Worm (Caenorhabditis elegans): Measurements from ENCODE around the gene svh-2.

svh-2 gene

ce11 chrX:6593178-6593786 is 40.2 kb downstream of the svh-2 start (continued):
- peak; percentile 85 for TF ChIP-seq pat-9 (tag; optimal IDR thresholded peaks at IDR 0.05)
- TF ChIP-seq tbx-7 (tag; optimal IDR thresholded peaks at IDR 0.05): peak; percentile 31
- peak; percentile 79 for TF ChIP-seq tbx-2 (tag; optimal IDR thresholded peaks at IDR 0.05)
- peak; percentile 49 for TF ChIP-seq odd-2 (tag; optimal IDR thresholded peaks at IDR 0.05)
- TF ChIP-seq npax-4 (tag; optimal IDR thresholded peaks at IDR 0.05): peak; percentile 77
- peak; percentile 77 for TF ChIP-seq hlh-15 (tag; optimal IDR thresholded peaks at IDR 0.05)
- TF ChIP-seq madf-2 (tag; optimal IDR thresholded peaks at IDR 0.05): peak; percentile 85
- peak; percentile 58 for TF ChIP-seq pag-3 (tag; optimal IDR thresholded peaks at IDR 0.05; ENCODE audit: borderline replicate concordance)
- peak; percentile 25 for TF ChIP-seq hlh-30 (tag; optimal IDR thresholded peaks at IDR 0.05; ENCODE audit: insufficient read depth)
- peak; percentile 66 for TF ChIP-seq dve-1 (tag; optimal IDR thresholded peaks at IDR 0.05)
- TF ChIP-seq ztf-16 (tag; optimal IDR thresholded peaks at IDR 0.05): peak; percentile 77
- peak; percentile 73 for TF ChIP-seq K09A11.1 (tag; optimal IDR thresholded peaks at IDR 0.05; ENCODE audit: insufficient read depth)
- TF ChIP-seq fkh-10 (GFP tag; optimal IDR thresholded peaks at IDR 0.05): peak; percentile 81
- TF ChIP-seq nhr-232 (tag; optimal IDR thresholded peaks at IDR 0.05): peak; percentile 86
- peak; percentile 87 for TF ChIP-seq ttx-3 (tag; optimal IDR thresholded peaks at IDR 0.05)
- TF ChIP-seq zip-5 (tag; optimal IDR thresholded peaks at IDR 0.05): peak; percentile 60
- peak; percentile 93 for TF ChIP-seq elt-2 (tag; optimal IDR thresholded peaks at IDR 0.05)

ce11 chrX:6597089-6597488 is 44.0 kb downstream of the svh-2 start, which contains the start of gene ttr-6:
Gene ttr-6, minus strand, starts transcription at chrX:6597121.
- no peak for TF ChIP-seq mec-3 (tag; optimal IDR thresholded peaks at IDR 0.05; ENCODE audit: borderline replicate concordance)
- TF ChIP-seq hlh-30 (tag; optimal IDR thresholded peaks at IDR 0.05; ENCODE audit: insufficient read depth): no peak
- TF ChIP-seq ceh-2 (tag; optimal IDR thresholded peaks at IDR 0.05): no peak
- TF ChIP-seq elt-2 (tag; optimal IDR thresholded peaks at IDR 0.05): no peak
- TF ChIP-seq unc-86 (tag; optimal IDR thresholded peaks at IDR 0.05): no peak
- TF ChIP-seq fkh-6 (tag; optimal IDR thresholded peaks at IDR 0.05): no peak
- TF ChIP-seq unc-55 (GFP tag; optimal IDR thresholded peaks at IDR 0.05): peak; percentile 47
- TF ChIP-seq elt-4 (tag; optimal IDR thresholded peaks at IDR 0.05): no peak
- peak; percentile 8 for TF ChIP-seq hlh-8 (tag; optimal IDR thresholded peaks at IDR 0.05)
- TF ChIP-seq pag-3 (tag; optimal IDR thresholded peaks at IDR 0.05; ENCODE audit: borderline replicate concordance): no peak
- TF ChIP-seq nfya-1 (tag; optimal IDR thresholded peaks at IDR 0.05): no peak
- no peak for TF ChIP-seq ceh-18 (tag; optimal IDR thresholded peaks at IDR 0.05)
- no peak for TF ChIP-seq unc-42 (tag; optimal IDR thresholded peaks at IDR 0.05)
- TF ChIP-seq ceh-45 (GFP tag; IDR thresholded peaks at IDR 0.05): no peak
- TF ChIP-seq ztf-16 (tag; optimal IDR thresholded peaks at IDR 0.05): no peak

- TF ChIP-seq ceh-22 (tag; optimal IDR thresholded peaks at IDR 0.05) (no peak), dmd-4 (tag; optimal IDR thresholded peaks at IDR 0.05; ENCODE audit: borderline replicate concordance) (no peak), ztf-16 (tag; optimal IDR thresholded peaks at IDR 0.05) (no peak), nfya-1 (tag; optimal IDR thresholded peaks at IDR 0.05) (no peak), elt-4 (tag; optimal IDR thresholded peaks at IDR 0.05) (no peak), unc-42 (tag; optimal IDR thresholded peaks at IDR 0.05) (no peak), npax-4 (tag; optimal IDR thresholded peaks at IDR 0.05) (no peak), tbx-7 (tag; optimal IDR thresholded peaks at IDR 0.05) (no peak), ceh-45 (GFP tag; IDR thresholded peaks at IDR 0.05) (no peak), hlh-13 (GFP tag; optimal IDR thresholded peaks at IDR 0.05) (no peak), dve-1 (tag; optimal IDR thresholded peaks at IDR 0.05) (no peak), odd-2 (tag; optimal IDR thresholded peaks at IDR 0.05) (no peak), eyg-1 (tag; optimal IDR thresholded peaks at IDR 0.05) (no peak), pag-3 (tag; optimal IDR thresholded peaks at IDR 0.05; ENCODE audit: borderline replicate concordance) (no peak), unc-55 (GFP tag; optimal IDR thresholded peaks at IDR 0.05) (no peak)
Measured at ce11 chrX:6598732-6599131, 45.6 kb downstream of the svh-2 start, which contains the start of gene hic-1. Gene hic-1, minus strand, starts transcription at chrX:6598832.

- TF ChIP-seq ref-2 (tag; optimal IDR thresholded peaks at IDR 0.05) (no peak), syd-9 (tag; optimal IDR thresholded peaks at IDR 0.05) (no peak), dmd-4 (tag; optimal IDR thresholded peaks at IDR 0.05; ENCODE audit: borderline replicate concordance) (no peak), ceh-18 (tag; optimal IDR thresholded peaks at IDR 0.05) (no peak), ceh-24 (tag; optimal IDR thresholded peaks at IDR 0.05) (no peak), pros-1 (tag; optimal IDR thresholded peaks at IDR 0.05) (no peak), unc-55 (GFP tag; optimal IDR thresholded peaks at IDR 0.05) (no peak), pha-4 (tag; optimal IDR thresholded peaks at IDR 0.05) (no peak)
Measured at ce11 chrX:6601967-6602366, 48.9 kb downstream of the svh-2 start.
